Worm (Caenorhabditis elegans) whole organism, L4/young adult: ENCODE data around the gene fbxa-99.

Source experiments
- W03F9.2 ChIP-seq: fragments of 150-350 bp; optimal IDR thresholded peaks from 2 replicates; lab custom pipeline; 2014; ENCODE audit warnings: missing biosample characterization, missing genetic modification characterization
- him-1 ChIP-seq: sonication (generic microtip); optimal IDR thresholded peaks from 2 replicates; lab custom pipeline; 2016; ENCODE audit warnings: missing genotype, missing genetic modification reagents, missing genetic modification characterization, missing compliant biosample characterization

DNA sequence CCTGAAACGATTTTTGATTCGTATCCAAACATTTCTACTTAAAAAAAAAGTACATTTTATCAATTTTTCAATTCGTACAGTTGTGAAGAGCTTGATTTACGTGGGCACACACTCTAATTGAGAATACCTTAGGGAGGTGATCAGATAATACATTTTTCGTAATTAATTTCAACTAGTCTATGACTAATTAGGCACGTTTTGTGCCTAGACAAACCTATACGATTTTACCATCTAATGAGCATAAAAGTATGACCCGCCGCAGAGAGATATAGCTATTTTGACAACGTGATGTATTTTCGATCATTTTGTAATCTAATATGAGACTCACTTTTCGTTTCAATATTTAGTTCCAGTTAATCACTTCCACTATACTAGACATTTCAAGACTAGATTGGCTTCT, 34.3 kb upstream of the fbxa-99 start:
- no peak for TF ChIP-seq him-1 (tag; lab: Kevin White, UChicago)
- TF ChIP-seq W03F9.2 (tag; lab: Kevin White, UChicago): no peak
